Fruit fly (Drosophila melanogaster) whole organism: Measurements from ENCODE around the gene CG7523.
A peak's percentile ranks its signal among the peaks of the same experiment; 100 is the strongest.

ENCODE experiments used
- CG8478 ChIP-seq: fragments of >200 bp; optimal IDR thresholded peaks from 2 replicates; lab custom pipeline; 2018; ENCODE audit warnings: inconsistent platforms
- Dll ChIP-seq: fragments of >200 bp; optimal IDR thresholded peaks from 2 replicates; lab custom pipeline; 2017
- EcR ChIP-seq, 2 experiments: fragments of >200 bp; optimal IDR thresholded peaks; 2 replicates each; lab custom pipeline; 2017; ENCODE audit warnings: missing biosample characterization in 2 of 2, missing genetic modification characterization in 2 of 2, missing genetic modification reagents in 2 of 2
- pan ChIP-seq: fragments of >200 bp; optimal IDR thresholded peaks from 2 replicates; lab custom pipeline; 2017
- psq ChIP-seq: fragments of >200 bp; optimal IDR thresholded peaks from 2 replicates; lab custom pipeline; 2017
- usp ChIP-seq: fragments of >200 bp; optimal IDR thresholded peaks from 2 replicates; lab custom pipeline; 2017; ENCODE audit warnings: missing biosample characterization, missing genetic modification characterization, mixed read lengths

CG7523 gene

dm6 chr3R:17709623-17710145 lies 39.0 kb upstream of the CG7523 start:
- TF ChIP-seq EcR (GFP tag; optimal IDR thresholded peaks at IDR 0.05; lab: Kevin White, UChicago): no peak
- TF ChIP-seq psq (lab: Kevin White, UChicago): no peak
- TF ChIP-seq usp: no peak
- no peak for TF ChIP-seq CG8478
- no peak for TF ChIP-seq Dll (lab: Kevin White, UChicago)
- TF ChIP-seq pan (lab: Kevin White, UChicago): no peak

- TF ChIP-seq usp: no peak
- TF ChIP-seq pan (lab: Kevin White, UChicago): no peak
- no peak for TF ChIP-seq EcR (GFP tag; optimal IDR thresholded peaks at IDR 0.05; lab: Kevin White, UChicago)
- no peak for TF ChIP-seq psq (lab: Kevin White, UChicago)
- no peak for TF ChIP-seq CG8478
- no peak for TF ChIP-seq Dll (lab: Kevin White, UChicago)
Measured at dm6 chr3R:17708778-17709476, 38.2 kb upstream of the CG7523 start.

- no peak for TF ChIP-seq pan (lab: Kevin White, UChicago)
- TF ChIP-seq EcR (GFP tag; optimal IDR thresholded peaks at IDR 0.05; lab: Kevin White, UChicago): no peak
Measured at dm6 chr3R:17707799-17708198, 37.1 kb upstream of the CG7523 start.

- TF ChIP-seq psq (lab: Kevin White, UChicago) (no peak), pan (lab: Kevin White, UChicago) (no peak), EcR (GFP tag; optimal IDR thresholded peaks at IDR 0.05; lab: Kevin White, UChicago) (no peak), Dll (lab: Kevin White, UChicago) (no peak), usp (no peak), CG8478 (no peak)
Measured at dm6 chr3R:17706971-17707406, 36.3 kb upstream of the CG7523 start.

dm6 chr3R:17705899-17706831 lies 35.5 kb upstream of the CG7523 start:
- TF ChIP-seq EcR (GFP tag; optimal IDR thresholded peaks at IDR 0.05; lab: Kevin White, UChicago): no peak
- no peak for TF ChIP-seq psq (lab: Kevin White, UChicago)
- no peak for TF ChIP-seq usp
- TF ChIP-seq Dll (lab: Kevin White, UChicago): no peak
- no peak for TF ChIP-seq CG8478
- no peak for TF ChIP-seq pan (lab: Kevin White, UChicago)

dm6 chr3R:17705140-17705539 lies 34.4 kb upstream of the CG7523 start:
- TF ChIP-seq pan (lab: Kevin White, UChicago): no peak
- no peak for TF ChIP-seq psq (lab: Kevin White, UChicago)
- TF ChIP-seq Dll (lab: Kevin White, UChicago): no peak
- TF ChIP-seq CG8478: no peak
- TF ChIP-seq EcR (GFP tag; optimal IDR thresholded peaks at IDR 0.05; lab: Kevin White, UChicago): no peak
- TF ChIP-seq usp: no peak

- no peak for TF ChIP-seq EcR (GFP tag; optimal IDR thresholded peaks at IDR 0.05; lab: Kevin White, UChicago)
- TF ChIP-seq psq (lab: Kevin White, UChicago): no peak
- TF ChIP-seq pan (lab: Kevin White, UChicago): no peak
- no peak for TF ChIP-seq CG8478
- TF ChIP-seq usp: no peak
- peak; percentile 52 for TF ChIP-seq Dll (lab: Kevin White, UChicago)
Measured at dm6 chr3R:17704538-17704854, 33.8 kb upstream of the CG7523 start.

dm6 chr3R:17703691-17704537 lies 33.2 kb upstream of the CG7523 start:
- no peak for TF ChIP-seq pan (lab: Kevin White, UChicago)
- peak; percentile 5 for TF ChIP-seq Dll (lab: Kevin White, UChicago)
- no peak for TF ChIP-seq EcR (GFP tag; optimal IDR thresholded peaks at IDR 0.05; lab: Kevin White, UChicago)
- no peak for TF ChIP-seq usp

dm6 chr3R:17703024-17703690 lies 32.5 kb upstream of the CG7523 start:
- TF ChIP-seq EcR (GFP tag; optimal IDR thresholded peaks at IDR 0.05; lab: Kevin White, UChicago) (no peak), CG8478 (no peak), usp (no peak), pan (lab: Kevin White, UChicago) (no peak)

dm6 chr3R:17701971-17702845 lies 31.5 kb upstream of the CG7523 start:
- TF ChIP-seq EcR (GFP tag; optimal IDR thresholded peaks at IDR 0.05; lab: Kevin White, UChicago): no peak
- no peak for TF ChIP-seq Dll (lab: Kevin White, UChicago)
- no peak for TF ChIP-seq usp
- TF ChIP-seq CG8478: no peak
- no peak for TF ChIP-seq psq (lab: Kevin White, UChicago)
- no peak for TF ChIP-seq pan (lab: Kevin White, UChicago)
